Worm (Caenorhabditis elegans) whole organism, young adult: ENCODE data around the gene C49C3.15.

ENCODE experiments used
- F23B12.7 ChIP-seq: sonication (generic microtip); optimal IDR thresholded peaks from 2 replicates; lab custom pipeline; 2017; ENCODE audit warnings: missing genetic modification characterization, mild to moderate bottlenecking, missing compliant biosample characterization, antibody characterized with exemption, moderate library complexity; ENCODE audit not compliant: insufficient read depth
- F55B11.4 ChIP-seq: sonication (generic microtip); optimal IDR thresholded peaks from 2 replicates; lab custom pipeline; 2016; ENCODE audit warnings: missing compliant biosample characterization, missing genetic modification characterization, borderline replicate concordance; ENCODE audit not compliant: insufficient read depth
- ceh-58 ChIP-seq: fragments of 200-800 bp; sonication (Bioruptor generic); IDR thresholded peaks from 2 replicates; pipeline ENCODE4 v1.3.6; 2022; ENCODE audit warnings: missing genetic modification characterization, missing compliant biosample characterization
- dpl-1 ChIP-seq: fragments of 150-350 bp; optimal IDR thresholded peaks from 2 replicates; lab custom pipeline; 2014; ENCODE audit warnings: missing biosample characterization, missing genetic modification reagents, missing genetic modification characterization
- hlh-12 ChIP-seq: sonication (generic microtip); optimal IDR thresholded peaks from 2 replicates; lab custom pipeline; 2016; ENCODE audit warnings: missing genetic modification characterization, missing compliant biosample characterization
- mes-4 ChIP-seq: sonication (generic microtip); optimal IDR thresholded peaks from 2 replicates; lab custom pipeline; 2016; ENCODE audit warnings: missing genotype, missing genetic modification characterization, missing compliant biosample characterization
- nhr-179 ChIP-seq: sonication (generic microtip); optimal IDR thresholded peaks from 2 replicates; lab custom pipeline; 2016; ENCODE audit warnings: mild to moderate bottlenecking, missing genetic modification characterization, missing compliant biosample characterization
- sdz-38 ChIP-seq: sonication (generic microtip); optimal IDR thresholded peaks from 2 replicates; lab custom pipeline; 2016; ENCODE audit warnings: missing genotype, missing genetic modification characterization, missing compliant biosample characterization
- unc-130 ChIP-seq: sonication (generic microtip); optimal IDR thresholded peaks from 2 replicates; lab custom pipeline; 2016; ENCODE audit warnings: missing genetic modification reagents, missing genetic modification characterization, missing compliant biosample characterization
- unc-62 ChIP-seq: fragments of 150-350 bp; optimal IDR thresholded peaks from 2 replicates; lab custom pipeline; 2014; ENCODE audit warnings: missing biosample characterization, missing genetic modification reagents, missing genetic modification characterization
- ztf-22 ChIP-seq: fragments of 200-800 bp; sonication (Bioruptor generic); optimal IDR thresholded peaks from 2 replicates; lab custom pipeline; 2018; ENCODE audit warnings: mild to moderate bottlenecking, missing genetic modification characterization, moderate library complexity, missing compliant biosample characterization

- TF ChIP-seq nhr-179 (tag; lab: Kevin White, UChicago) (no peak), unc-62 (GFP tag; lab: Kevin White, UChicago) (no peak), mes-4 (tag; lab: Kevin White, UChicago) (no peak), ztf-22 (no peak), sdz-38 (tag; lab: Kevin White, UChicago) (no peak), ceh-58 (no peak), unc-130 (no peak), F23B12.7 (tag; lab: Kevin White, UChicago) (no peak), hlh-12 (no peak), dpl-1 (GFP tag; lab: Kevin White, UChicago) (no peak), F55B11.4 (no peak)
Observed at ce11 chrIV:17342179-17342578, 8.1 kb downstream of the C49C3.15 start, which contains the start of gene C49C3.9.
